Comparison of ENCODE assay signal across 1 fruit fly cellular context in the genomic region with DNA sequence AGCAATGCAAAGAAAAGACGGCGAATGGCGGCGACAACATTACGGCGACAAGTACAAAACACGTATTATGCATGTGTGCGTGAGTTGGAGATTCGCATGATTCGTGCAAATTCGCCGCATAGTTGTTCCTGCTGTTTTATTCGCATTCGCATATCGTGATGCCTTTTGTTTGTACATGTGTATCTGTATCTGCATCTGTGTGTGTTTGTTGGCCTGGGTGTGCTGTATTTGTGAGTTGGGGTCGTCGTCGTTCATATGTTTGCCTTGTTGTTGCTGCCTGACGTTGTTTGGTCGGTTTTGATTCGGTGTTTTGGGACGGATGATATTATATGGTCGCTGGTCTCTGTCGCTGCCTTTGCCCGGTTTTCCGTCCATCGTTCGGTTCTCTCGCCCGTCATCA.
A peak's percentile ranks its signal among the peaks of the same experiment; 100 is the strongest.
TF ChIP-seq lines count a peak whose summit lies in the region.

No protein-coding gene starts in this region.

TF ChIP-seq in whole organism, embryonic, 481 proteins besides CTCF, POLR2A, EP300 and RAD21 (continued from another document):
- TF ChIP-seq CG8089 (GFP tag; optimal IDR thresholded peaks at IDR 0.05; lab: Kevin White, UChicago) (no peak), tll (GFP tag; optimal IDR thresholded peaks at IDR 0.05; lab: Kevin White, UChicago) (no peak), CG3847 (GFP tag; IDR thresholded peaks at IDR 0.05; lab: Robert Waterston, UW) (no peak), CG13287 (GFP tag; IDR thresholded peaks at IDR 0.05; lab: Robert Waterston, UW; ENCODE audit: partially characterized antibody) (no peak), CG13296 (GFP tag; optimal IDR thresholded peaks at IDR 0.05; lab: Kevin White, UChicago) (no peak), Rx (GFP tag; IDR thresholded peaks at IDR 0.05; lab: Robert Waterston, UW) (no peak), hbn (GFP tag; IDR thresholded peaks at IDR 0.05; lab: Robert Waterston, UW; ENCODE audit: partially characterized antibody) (peak; percentile 16; the same call in 1 of the 2 replicates), unpg (GFP tag; optimal IDR thresholded peaks at IDR 0.05; lab: Kevin White, UChicago) (no peak), CG3163 (GFP tag; optimal IDR thresholded peaks at IDR 0.05; lab: Kevin White, UChicago) (no peak), Oaz (GFP tag; IDR thresholded peaks at IDR 0.05; lab: Robert Waterston, UW) (no peak), sd (tag; optimal IDR thresholded peaks at IDR 0.05; lab: Kevin White, UChicago) (no peak), Gug (GFP tag; IDR thresholded peaks at IDR 0.05; lab: Robert Waterston, UW) (no peak), ftz-f1 (GFP tag; optimal IDR thresholded peaks at IDR 0.05; lab: Kevin White, UChicago) (no peak), Nf-YA (GFP tag; IDR thresholded peaks at IDR 0.05; lab: Robert Waterston, UW) (no peak), CG32767 (GFP tag; IDR thresholded peaks at IDR 0.05; lab: Robert Waterston, UW) (no peak), HLHmδ (GFP tag; optimal IDR thresholded peaks at IDR 0.05; lab: Kevin White, UChicago) (no peak), bbx (GFP tag; IDR thresholded peaks at IDR 0.05; lab: Robert Waterston, UW; ENCODE audit: partially characterized antibody) (no peak), chn (GFP tag; optimal IDR thresholded peaks at IDR 0.05; lab: Kevin White, UChicago) (no peak), Scr (GFP tag; IDR thresholded peaks at IDR 0.05; lab: Robert Waterston, UW; ENCODE audit: partially characterized antibody) (no peak), CG17802 (tag; optimal IDR thresholded peaks at IDR 0.05; lab: Kevin White, UChicago) (no peak), klu (GFP tag; IDR thresholded peaks at IDR 0.05; lab: Robert Waterston, UW) (no peak), CG32532 (GFP tag; IDR thresholded peaks at IDR 0.05; lab: Robert Waterston, UW) (no peak), CG1024 (GFP tag; IDR thresholded peaks at IDR 0.05; lab: Robert Waterston, UW) (no peak), CG3407 (GFP tag; optimal IDR thresholded peaks at IDR 0.05; lab: Kevin White, UChicago) (no peak), Ada2b (GFP tag; IDR thresholded peaks at IDR 0.05; lab: Robert Waterston, UW) (no peak), CG6654 (GFP tag; optimal IDR thresholded peaks at IDR 0.05; lab: Kevin White, UChicago) (no peak), CG18599 (GFP tag; optimal IDR thresholded peaks at IDR 0.05; lab: Kevin White, UChicago) (no peak), Sry-δ (GFP tag; optimal IDR thresholded peaks at IDR 0.05; lab: Kevin White, UChicago) (no peak), dati (GFP tag; IDR thresholded peaks at IDR 0.05; lab: Robert Waterston, UW) (no peak), sob (GFP tag; IDR thresholded peaks at IDR 0.05; lab: Robert Waterston, UW) (no peak), CG7745 (tag; optimal IDR thresholded peaks at IDR 0.05; lab: Kevin White, UChicago) (no peak), CG31365 (tag; optimal IDR thresholded peaks at IDR 0.05; lab: Kevin White, UChicago) (no peak), cg (GFP tag; optimal IDR thresholded peaks at IDR 0.05; lab: Kevin White, UChicago) (peak; percentile 60), CG1832 (GFP tag; optimal IDR thresholded peaks at IDR 0.05; lab: Kevin White, UChicago) (no peak)
TF ChIP-seq in whole organism, embryonic: peak in this region for 8.
